Worm (Caenorhabditis elegans) whole organism, early embryonic: ENCODE measurements around the gene folt-3.

Experiments
- aly-1 ChIP-seq: sonication (generic microtip); optimal IDR thresholded peaks from 2 replicates; lab custom pipeline; 2016; ENCODE audit warnings: missing genetic modification characterization, missing compliant biosample characterization
- ama-1 ChIP-seq: fragments of 150-350 bp; optimal IDR thresholded peaks from 2 replicates; lab custom pipeline; 2014
- ceh-13 ChIP-seq: fragments of 200-800 bp; sonication (Bioruptor generic); optimal IDR thresholded peaks from 2 replicates; lab custom pipeline; 2018; ENCODE audit warnings: mild to moderate bottlenecking, missing genetic modification characterization, missing compliant biosample characterization
- hnd-1 ChIP-seq: sonication (generic microtip); optimal IDR thresholded peaks from 2 replicates; lab custom pipeline; 2016; ENCODE audit warnings: missing genetic modification characterization, missing compliant biosample characterization
- pes-1 ChIP-seq: fragments of 200-800 bp; sonication (Bioruptor generic); IDR thresholded peaks from 2 replicates; pipeline ENCODE4 v1.3.6; 2022; ENCODE audit warnings: missing genetic modification reagents, missing genetic modification characterization, missing compliant biosample characterization
- scrt-1 ChIP-seq: fragments of 200-800 bp; sonication (Bioruptor generic); IDR thresholded peaks from 2 replicates; pipeline ENCODE4 v1.3.6; 2022; ENCODE audit warnings: missing genetic modification characterization, missing compliant biosample characterization
- sea-1 ChIP-seq: fragments of 200-800 bp; sonication (Bioruptor generic); conservative IDR thresholded peaks from 2 replicates; pipeline ENCODE4 v1.3.6; 2022; ENCODE audit warnings: missing genetic modification characterization, missing compliant biosample characterization
- tbx-11 ChIP-seq: fragments of 200-800 bp; sonication (Bioruptor generic); IDR thresholded peaks from 2 replicates; pipeline ENCODE4 v1.3.6; 2022; ENCODE audit warnings: missing genetic modification characterization, missing compliant biosample characterization
- tbx-37 ChIP-seq: fragments of 200-800 bp; sonication (Bioruptor generic); conservative IDR thresholded peaks from 2 replicates; pipeline ENCODE4 v1.3.6; 2022; ENCODE audit warnings: missing genetic modification reagents, missing genetic modification characterization, missing compliant biosample characterization

DNA sequence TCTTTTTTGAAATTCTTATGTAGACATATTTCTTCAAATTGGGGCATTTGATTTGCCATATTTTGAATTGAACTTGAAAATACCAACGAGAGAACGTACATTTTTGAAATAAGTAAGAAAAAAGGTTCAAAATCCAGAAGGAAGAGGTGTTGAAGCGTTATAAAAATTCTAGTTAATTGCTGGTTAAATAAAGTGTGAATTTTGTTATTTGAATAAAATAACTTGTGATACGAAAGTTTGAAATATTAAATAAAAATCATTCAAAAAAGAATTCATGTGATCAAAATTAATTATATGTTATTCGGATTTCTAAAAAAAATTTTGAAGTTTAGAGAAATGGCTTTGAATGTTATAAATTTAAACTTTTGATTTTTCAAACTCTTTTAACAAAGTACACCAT lies 9.4 kb downstream of the folt-3 start, which contains the start of gene C50E3.9:
- no peak for TF ChIP-seq aly-1 (tag; lab: Kevin White, UChicago)
- TF ChIP-seq scrt-1 (GFP tag; lab: Robert Waterston, UW) = no peak
- no peak for TF ChIP-seq hnd-1 (tag; lab: Kevin White, UChicago)
- TF ChIP-seq sea-1 (GFP tag; lab: Robert Waterston, UW) = no peak
- TF ChIP-seq ama-1 (lab: Kevin White, UChicago) = no peak
- no peak for TF ChIP-seq ceh-13 (GFP tag; lab: Kevin White, UChicago)
- TF ChIP-seq pes-1 = no peak
- no peak for TF ChIP-seq tbx-37 (GFP tag; lab: Robert Waterston, UW)
- no peak for TF ChIP-seq tbx-11
